Worm (Caenorhabditis elegans) whole organism, L2 larva: ENCODE data around the gene gstk-1.

Source experiments
- C34F6.9 ChIP-seq: fragments of 150-350 bp; optimal IDR thresholded peaks from 2 replicates; lab custom pipeline; 2014; ENCODE audit warnings: missing biosample characterization, missing genetic modification characterization
- F13H6.1 ChIP-seq: sonication (generic microtip); optimal IDR thresholded peaks from 2 replicates; lab custom pipeline; 2016; ENCODE audit warnings: missing genetic modification characterization, missing compliant biosample characterization
- R02D3.7 ChIP-seq: fragments of 150-350 bp; optimal IDR thresholded peaks from 2 replicates; lab custom pipeline; 2014; ENCODE audit warnings: missing biosample characterization, missing genetic modification characterization
- Y55F3AM.14 ChIP-seq: fragments of 200-800 bp; sonication (Bioruptor generic); optimal IDR thresholded peaks from 2 replicates; lab custom pipeline; 2018; ENCODE audit warnings: mild to moderate bottlenecking, missing genetic modification characterization, missing compliant biosample characterization
- alr-1 ChIP-seq: fragments of 150-350 bp; optimal IDR thresholded peaks from 2 replicates; lab custom pipeline; 2014; ENCODE audit warnings: missing biosample characterization, missing genetic modification characterization
- aly-2 ChIP-seq: fragments of 150-350 bp; optimal IDR thresholded peaks from 2 replicates; lab custom pipeline; 2014; ENCODE audit warnings: missing biosample characterization, missing genetic modification characterization
- ama-1 ChIP-seq: fragments of 150-350 bp; optimal IDR thresholded peaks from 2 replicates; lab custom pipeline; 2018; ENCODE audit warnings: inconsistent platforms
- blmp-1 ChIP-seq: sonication (generic microtip); optimal IDR thresholded peaks from 2 replicates; lab custom pipeline; 2017; ENCODE audit warnings: missing genetic modification characterization, mild to moderate bottlenecking, missing compliant biosample characterization, antibody characterized with exemption, moderate library complexity; ENCODE audit not compliant: insufficient read depth
- ceh-16 ChIP-seq: fragments of 150-350 bp; optimal IDR thresholded peaks from 2 replicates; lab custom pipeline; 2014; ENCODE audit warnings: missing biosample characterization, missing genetic modification characterization
- ceh-82 ChIP-seq: fragments of 150-350 bp; optimal IDR thresholded peaks from 2 replicates; lab custom pipeline; 2014; ENCODE audit warnings: missing biosample characterization, missing genetic modification characterization
- crh-2 ChIP-seq: sonication (generic microtip); optimal IDR thresholded peaks from 2 replicates; lab custom pipeline; 2017; ENCODE audit warnings: missing biosample characterization, missing genetic modification characterization
- dmd-4 ChIP-seq: sonication (generic microtip); optimal IDR thresholded peaks from 2 replicates; lab custom pipeline; 2017; ENCODE audit warnings: missing biosample characterization, missing genetic modification characterization
- egl-27 ChIP-seq: sonication (generic microtip); optimal IDR thresholded peaks from 3 replicates; lab custom pipeline; 2017; ENCODE audit warnings: missing biosample characterization, missing genetic modification reagents, missing genetic modification characterization
- elt-1 ChIP-seq: fragments of 150-350 bp; optimal IDR thresholded peaks from 2 replicates; lab custom pipeline; 2014; ENCODE audit warnings: missing biosample characterization, missing genetic modification characterization
- elt-3 ChIP-seq: sonication (generic microtip); optimal IDR thresholded peaks from 2 replicates; lab custom pipeline; 2017; ENCODE audit warnings: missing biosample characterization, missing genetic modification characterization
- fos-1 ChIP-seq: fragments of 150-350 bp; optimal IDR thresholded peaks from 2 replicates; lab custom pipeline; 2014; ENCODE audit warnings: missing biosample characterization, missing genetic modification characterization
- gmeb-1 ChIP-seq: fragments of 150-350 bp; optimal IDR thresholded peaks from 2 replicates; lab custom pipeline; 2014; ENCODE audit warnings: missing biosample characterization, missing genetic modification characterization
- lin-11 ChIP-seq: fragments of 150-350 bp; sonication (generic microtip); optimal IDR thresholded peaks from 2 replicates; lab custom pipeline; 2014; ENCODE audit warnings: missing biosample characterization, missing genetic modification characterization, inconsistent platforms, mixed read lengths
- lin-13 ChIP-seq: fragments of 150-350 bp; optimal IDR thresholded peaks from 2 replicates; lab custom pipeline; 2014; ENCODE audit warnings: missing biosample characterization, missing genetic modification reagents, missing genetic modification characterization
- lsy-2 ChIP-seq, 2 experiments: fragments of 150-350 bp in 1 of 2; sonication (generic microtip) in 1 of 2; optimal IDR thresholded peaks; 2 replicates each; lab custom pipeline; 2014 to 2017; ENCODE audit warnings: missing biosample characterization in 2 of 2, missing genetic modification characterization in 2 of 2
- mab-5 ChIP-seq: fragments of 150-350 bp; optimal IDR thresholded peaks from 2 replicates; lab custom pipeline; 2014; ENCODE audit warnings: missing biosample characterization, missing genetic modification characterization
- mbf-1 ChIP-seq: sonication (generic microtip); optimal IDR thresholded peaks from 2 replicates; lab custom pipeline; 2017; ENCODE audit warnings: missing biosample characterization, missing genetic modification characterization
- nhr-10 ChIP-seq: sonication (generic microtip); optimal IDR thresholded peaks from 2 replicates; lab custom pipeline; 2017; ENCODE audit warnings: missing biosample characterization, missing genetic modification characterization
- nhr-129 ChIP-seq: fragments of 150-350 bp; optimal IDR thresholded peaks from 2 replicates; lab custom pipeline; 2014; ENCODE audit warnings: missing biosample characterization, missing genetic modification characterization
- nhr-237 ChIP-seq: fragments of 150-350 bp; optimal IDR thresholded peaks from 2 replicates; lab custom pipeline; 2014; ENCODE audit warnings: missing biosample characterization, missing genetic modification characterization
- nhr-25 ChIP-seq: fragments of 150-350 bp; sonication (generic microtip); optimal IDR thresholded peaks from 3 replicates; lab custom pipeline; 2014; ENCODE audit warnings: missing biosample characterization, missing genetic modification characterization
- nhr-6 ChIP-seq: fragments of 150-350 bp; optimal IDR thresholded peaks from 2 replicates; lab custom pipeline; 2014; ENCODE audit warnings: missing biosample characterization, missing genetic modification characterization
- nhr-77 ChIP-seq: fragments of 150-350 bp; optimal IDR thresholded peaks from 2 replicates; lab custom pipeline; 2014; ENCODE audit warnings: missing biosample characterization, missing genetic modification characterization
- sma-3 ChIP-seq: sonication (generic microtip); optimal IDR thresholded peaks from 2 replicates; lab custom pipeline; 2016; ENCODE audit warnings: missing genetic modification reagents, missing genetic modification characterization, missing compliant biosample characterization
- sma-9 ChIP-seq, 2 experiments: fragments of 150-350 bp in 1 of 2; sonication (generic microtip) in 1 of 2; optimal IDR thresholded peaks; 2 replicates each; lab custom pipeline; 2014 to 2016; ENCODE audit warnings: missing genetic modification characterization in 2 of 2, mild to moderate bottlenecking in 1 of 2, missing biosample characterization in 1 of 2, missing compliant biosample characterization in 1 of 2, missing genetic modification reagents in 1 of 2, moderate library complexity in 1 of 2
- snpc-4 ChIP-seq: fragments of 150-350 bp; optimal IDR thresholded peaks from 2 replicates; lab custom pipeline; 2014; ENCODE audit warnings: missing biosample characterization, missing genetic modification characterization
- unc-55 ChIP-seq: fragments of 150-350 bp; sonication (generic microtip); optimal IDR thresholded peaks from 3 replicates; lab custom pipeline; 2014; ENCODE audit warnings: missing biosample characterization, missing genetic modification reagents, missing genetic modification characterization
- unc-62 ChIP-seq: fragments of 150-350 bp; optimal IDR thresholded peaks from 2 replicates; lab custom pipeline; 2014; ENCODE audit warnings: missing biosample characterization, missing genetic modification reagents, missing genetic modification characterization
- ztf-1 ChIP-seq: fragments of 200-800 bp; sonication (Bioruptor generic); conservative IDR thresholded peaks from 2 replicates; pipeline ENCODE4 v1.3.6; 2022; ENCODE audit warnings: missing genetic modification characterization, missing compliant biosample characterization

gstk-1 gene

DNA sequence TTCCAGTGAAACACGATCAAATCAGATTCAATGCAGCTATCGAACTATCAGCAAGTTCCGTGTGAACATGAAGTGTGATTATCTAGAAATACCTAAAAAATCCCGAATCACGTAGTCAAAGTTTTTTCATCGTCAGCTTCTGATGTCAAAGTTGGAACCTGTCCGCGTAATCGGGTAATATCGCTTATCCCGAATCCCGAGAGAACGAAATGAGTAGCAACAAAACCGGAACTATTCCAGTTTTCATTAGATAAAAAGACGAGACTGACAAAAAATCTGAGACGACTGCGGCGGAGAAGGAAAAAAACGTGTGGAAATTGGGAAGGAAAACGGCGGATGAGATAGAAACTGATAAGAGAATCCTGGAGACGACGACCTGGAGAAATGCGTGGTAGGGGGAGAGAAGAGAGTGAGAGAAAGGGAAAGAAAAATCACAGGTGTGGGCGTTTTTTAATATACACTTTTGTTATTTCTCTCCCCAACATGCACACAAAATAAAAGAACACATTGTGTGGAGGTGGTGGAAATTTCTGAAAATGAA, 36.4 kb upstream of the gstk-1 start:
- TF ChIP-seq F13H6.1 (peak; percentile 13), lin-11 (tag; lab: Kevin White, UChicago) (no peak), fos-1 (peak; percentile 45), ama-1 (peak; percentile 33), nhr-77 (tag; lab: Kevin White, UChicago) (no peak)
- TF ChIP-seq, all 48 proteins: peak for 3

DNA sequence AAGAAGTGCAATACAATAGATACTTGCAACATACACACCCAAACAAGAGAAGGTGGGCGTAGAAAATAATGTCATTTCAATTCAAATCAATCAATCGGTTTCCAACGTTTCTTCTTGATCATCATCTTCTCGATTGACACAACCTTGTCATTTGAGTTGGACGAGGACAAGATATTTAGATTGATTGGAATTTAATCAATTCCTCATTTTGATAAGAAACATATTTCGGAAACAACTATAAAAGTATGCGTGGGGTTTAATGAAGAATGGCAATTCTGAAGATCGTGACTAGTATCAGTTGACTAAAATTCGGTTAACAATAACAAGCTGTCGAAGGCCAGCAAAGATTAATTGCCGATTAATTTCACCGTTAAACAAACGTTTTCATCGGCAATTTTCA, 35.9 kb upstream of the gstk-1 start:
- TF ChIP-seq ztf-1 (GFP tag; lab: Robert Waterston, UW), result no peak
- no peak for TF ChIP-seq ama-1
- peak; percentile 29 for TF ChIP-seq nhr-6 (tag; lab: Kevin White, UChicago)
- peak; percentile 59 for TF ChIP-seq nhr-25 (tag; lab: Kevin White, UChicago)
- peak; percentile 4 for TF ChIP-seq blmp-1 (tag; lab: Kevin White, UChicago)
- peak; percentile 1 for TF ChIP-seq sma-3
- TF ChIP-seq sma-9 (GFP tag; optimal IDR thresholded peaks at IDR 0.05; lab: Kevin White, UChicago), result peak; percentile 15
- no peak for TF ChIP-seq sma-9 (tag; optimal IDR thresholded peaks at IDR 0.05; lab: Kevin White, UChicago)
- no peak for TF ChIP-seq nhr-237

DNA sequence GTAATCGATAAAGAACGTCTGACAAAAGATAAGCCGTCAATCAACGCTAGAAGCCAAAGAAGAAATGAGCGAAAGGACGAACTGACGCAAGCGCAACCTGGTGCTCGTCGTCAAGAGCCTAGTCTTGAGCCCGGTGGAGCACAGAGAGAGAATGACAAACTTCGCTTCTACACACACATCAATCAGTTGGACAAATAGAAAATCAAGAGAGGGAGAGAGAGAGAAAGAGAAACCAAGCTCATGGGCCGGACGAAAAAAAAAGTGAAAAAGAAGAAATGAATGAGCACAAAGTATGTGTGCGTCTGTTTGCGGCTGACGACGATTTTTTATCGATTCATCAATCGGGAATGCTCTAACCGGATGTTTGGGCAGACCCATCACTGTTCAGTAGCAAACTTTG, 35.4 kb upstream of the gstk-1 start:
- TF ChIP-seq F13H6.1 (peak; percentile 70), unc-55 (GFP tag; lab: Kevin White, UChicago) (peak; percentile 1), mab-5 (no peak), lin-13 (GFP tag; lab: Kevin White, UChicago) (no peak), elt-1 (no peak), C34F6.9 (peak; percentile 61), sma-9 (GFP tag; optimal IDR thresholded peaks at IDR 0.05; lab: Kevin White, UChicago) (peak; percentile 50), sma-9 (tag; optimal IDR thresholded peaks at IDR 0.05; lab: Kevin White, UChicago) (no peak), egl-27 (tag; lab: Kevin White, UChicago) (no peak), ztf-1 (GFP tag; lab: Robert Waterston, UW) (no peak), lsy-2 (tag; optimal IDR thresholded peaks at IDR 0.05; lab: Kevin White, UChicago) (peak in 1 of 2 experiments; percentile 24), aly-2 (no peak), nhr-129 (tag; lab: Kevin White, UChicago) (peak; percentile 43), alr-1 (no peak), mbf-1 (no peak)

DNA sequence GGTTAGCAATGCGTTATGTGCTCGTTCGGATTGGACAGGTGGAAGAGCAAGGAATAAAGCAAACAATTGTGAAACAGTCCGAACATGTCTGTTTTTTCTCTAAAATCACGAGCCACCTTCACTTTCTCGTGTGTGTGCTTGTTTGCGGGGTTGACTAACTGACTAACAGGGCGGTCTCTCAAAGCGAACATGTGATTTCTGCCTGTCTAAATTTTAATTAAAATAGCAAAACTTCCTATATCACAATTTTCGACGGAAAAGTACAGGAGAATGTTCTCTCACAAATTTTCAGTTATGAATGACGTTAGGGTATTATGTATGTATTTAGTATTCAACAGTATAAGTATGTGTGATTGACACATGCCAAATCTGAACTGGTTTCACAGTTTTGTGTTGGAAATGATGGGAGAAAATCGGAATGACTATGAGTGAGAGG, 34.6 kb upstream of the gstk-1 start:
- TF ChIP-seq egl-27 (tag; lab: Kevin White, UChicago), result no peak
- TF ChIP-seq blmp-1 (tag; lab: Kevin White, UChicago), result peak; percentile 13
- peak; percentile 9 for TF ChIP-seq sma-9 (GFP tag; optimal IDR thresholded peaks at IDR 0.05; lab: Kevin White, UChicago)
- no peak for TF ChIP-seq sma-9 (tag; optimal IDR thresholded peaks at IDR 0.05; lab: Kevin White, UChicago)
- TF ChIP-seq C34F6.9, result peak; percentile 21
- no peak for TF ChIP-seq dmd-4 (tag; lab: Kevin White, UChicago)
- TF ChIP-seq crh-2 (tag; lab: Kevin White, UChicago), result peak; percentile 40
- no peak for TF ChIP-seq fos-1
- TF ChIP-seq sma-3, result no peak
- TF ChIP-seq F13H6.1, result peak; percentile 43
- TF ChIP-seq nhr-237, result no peak

DNA sequence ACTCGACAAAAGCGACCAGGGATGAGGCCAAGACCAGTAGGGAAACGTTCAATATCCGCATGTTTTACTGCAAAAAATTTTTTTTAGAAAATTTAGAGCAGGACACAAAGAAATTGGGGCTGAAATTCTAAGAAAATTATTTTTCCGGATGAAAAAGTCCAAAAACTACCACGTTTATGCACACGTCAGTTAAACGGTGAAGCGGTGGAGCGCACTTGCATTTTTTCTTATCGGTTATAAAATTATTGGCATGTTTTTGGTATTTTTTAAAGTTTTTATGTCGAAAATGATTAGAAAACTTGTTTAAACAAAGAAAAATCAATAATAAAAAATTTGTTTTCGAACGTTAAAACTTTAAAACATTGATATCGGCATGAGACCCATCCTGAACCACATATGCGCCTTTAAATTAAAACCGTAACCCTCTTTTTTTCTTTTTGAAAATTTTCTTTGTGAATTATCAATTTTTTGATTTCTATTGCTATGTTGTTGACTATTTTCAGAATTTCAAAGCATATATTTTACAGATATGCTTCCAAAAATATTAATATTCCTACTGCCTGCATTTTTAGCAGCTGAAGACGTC, 32.3 kb upstream of the gstk-1 start, which contains the start of the genes dnj-20 and ZK1307.8:
Gene dnj-20 (minus strand): TSS at position 67 of the 586 bp plus-strand sequence.
Gene ZK1307.8 (plus strand): TSS at position 504 of the 586 bp plus-strand sequence.
- TF ChIP-seq R02D3.7 (tag; lab: Kevin White, UChicago) (no peak), nhr-10 (no peak), lsy-2 (tag; optimal IDR thresholded peaks at IDR 0.05; lab: Kevin White, UChicago) (peak in 1 of 2 experiments; percentile 55), unc-55 (GFP tag; lab: Kevin White, UChicago) (peak; percentile 38), Y55F3AM.14 (GFP tag; lab: Kevin White, UChicago) (no peak), nhr-237 (no peak), nhr-77 (tag; lab: Kevin White, UChicago) (no peak), snpc-4 (tag; lab: Kevin White, UChicago) (no peak), elt-1 (no peak), ceh-16 (tag; lab: Kevin White, UChicago) (no peak), ceh-82 (tag; lab: Kevin White, UChicago) (no peak), elt-3 (tag; lab: Kevin White, UChicago) (no peak), unc-62 (GFP tag; lab: Kevin White, UChicago) (no peak), aly-2 (no peak), C34F6.9 (peak; percentile 43), lin-11 (tag; lab: Kevin White, UChicago) (no peak), F13H6.1 (no peak), gmeb-1 (tag; lab: Kevin White, UChicago) (peak; percentile 15), fos-1 (peak; percentile 23), crh-2 (tag; lab: Kevin White, UChicago) (peak; percentile 79)
- TF ChIP-seq, all 48 proteins: peak for 6
